Worm (Caenorhabditis elegans) whole organism, young adult: ENCODE data around the gene F54E7.9.
"Not testable (repeated sequence)": the region's sequence is repeated elsewhere in the genome, so short reads cannot be mapped to it uniquely, and the experiment has no call there.

Experiments
- B0019.2 ChIP-seq: fragments of 200-800 bp; sonication (Bioruptor generic); conservative IDR thresholded peaks from 2 replicates; pipeline ENCODE4 v1.3.6; 2022; ENCODE audit warnings: missing genetic modification reagents, missing genetic modification characterization, missing compliant biosample characterization
- C17E4.6 ChIP-seq: fragments of 200-800 bp; sonication (Bioruptor generic); IDR thresholded peaks from 2 replicates; pipeline ENCODE4 v1.3.6; 2022; ENCODE audit warnings: missing genetic modification reagents, missing genetic modification characterization, missing compliant biosample characterization
- D2030.7 ChIP-seq: fragments of 200-800 bp; sonication (Bioruptor generic); IDR thresholded peaks from 2 replicates; pipeline ENCODE4 v1.3.6; 2022; ENCODE audit warnings: missing genetic modification reagents, missing genetic modification characterization, missing compliant biosample characterization
- F33H1.4 ChIP-seq: fragments of 200-800 bp; sonication (Bioruptor generic); IDR thresholded peaks from 2 replicates; pipeline ENCODE4 v1.3.6; 2022; ENCODE audit warnings: missing genetic modification reagents, missing genetic modification characterization, missing compliant biosample characterization
- F39B2.1 ChIP-seq: fragments of 200-800 bp; sonication (Bioruptor generic); IDR thresholded peaks from 2 replicates; pipeline ENCODE4 v1.3.6; 2022; ENCODE audit warnings: missing genetic modification reagents, missing genetic modification characterization, missing compliant biosample characterization
- K11D2.4 ChIP-seq: fragments of 200-800 bp; sonication (Bioruptor generic); IDR thresholded peaks from 2 replicates; pipeline ENCODE4 v1.3.6; 2022; ENCODE audit warnings: missing genetic modification reagents, missing genetic modification characterization, missing compliant biosample characterization
- Y53G8AR.9 ChIP-seq: fragments of 200-800 bp; sonication (Bioruptor generic); conservative IDR thresholded peaks from 2 replicates; pipeline ENCODE4 v1.3.6; 2022; ENCODE audit warnings: missing genetic modification reagents, missing genetic modification characterization, missing compliant biosample characterization
- Y56A3A.18 ChIP-seq: fragments of 200-800 bp; sonication (Bioruptor generic); IDR thresholded peaks from 2 replicates; pipeline ENCODE4 v1.3.6; 2022; ENCODE audit warnings: missing genetic modification reagents, missing genetic modification characterization, missing compliant biosample characterization
- Y79H2A.3 ChIP-seq: fragments of 200-800 bp; sonication (Bioruptor generic); conservative IDR thresholded peaks from 2 replicates; pipeline ENCODE4 v1.3.6; 2022; ENCODE audit warnings: missing genetic modification reagents, missing genetic modification characterization, missing compliant biosample characterization
- Y95B8A.8 ChIP-seq: fragments of 200-800 bp; sonication (Bioruptor generic); IDR thresholded peaks from 2 replicates; pipeline ENCODE4 v1.3.6; 2022; ENCODE audit warnings: missing genetic modification reagents, missing genetic modification characterization, missing compliant biosample characterization
- aptf-2 ChIP-seq: fragments of 200-800 bp; sonication (Bioruptor generic); conservative IDR thresholded peaks from 2 replicates; pipeline ENCODE4 v1.3.6; 2022; ENCODE audit warnings: missing genetic modification reagents, missing genetic modification characterization, missing compliant biosample characterization
- attf-3 ChIP-seq: fragments of 200-800 bp; sonication (Bioruptor generic); conservative IDR thresholded peaks from 2 replicates; pipeline ENCODE4 v1.3.6; 2022; ENCODE audit warnings: missing genetic modification reagents, missing genetic modification characterization, missing compliant biosample characterization
- attf-6 ChIP-seq: fragments of 200-800 bp; sonication (Bioruptor generic); IDR thresholded peaks from 2 replicates; pipeline ENCODE4 v1.3.6; 2022; ENCODE audit warnings: missing genetic modification reagents, missing genetic modification characterization, missing compliant biosample characterization
- bed-2 ChIP-seq: fragments of 200-800 bp; sonication (Bioruptor generic); IDR thresholded peaks from 2 replicates; pipeline ENCODE4 v1.3.6; 2022; ENCODE audit warnings: missing genetic modification reagents, missing genetic modification characterization, missing compliant biosample characterization
- cebp-1 ChIP-seq, 2 experiments: fragments of 200-800 bp in 1 of 2; sonication (Bioruptor generic) in 1 of 2; sonication (generic microtip) in 1 of 2; IDR thresholded peaks in 1 of 2; optimal IDR thresholded peaks in 1 of 2; 2 replicates each; pipeline versions ENCODE4 v1.3.6 to Lab custom; 2017 to 2022; ENCODE audit warnings: missing compliant biosample characterization in 2 of 2, missing genetic modification characterization in 2 of 2, mild to moderate bottlenecking in 1 of 2, missing genetic modification reagents in 1 of 2, moderate library complexity in 1 of 2
- ceh-100 ChIP-seq: fragments of 200-800 bp; sonication (Bioruptor generic); IDR thresholded peaks from 2 replicates; pipeline ENCODE4 v1.3.6; 2022; ENCODE audit warnings: missing genetic modification reagents, missing genetic modification characterization, missing compliant biosample characterization
- ceh-40 ChIP-seq: fragments of 200-800 bp; sonication (Bioruptor generic); IDR thresholded peaks from 2 replicates; pipeline ENCODE4 v1.3.6; 2022; ENCODE audit warnings: missing genetic modification characterization, missing compliant biosample characterization
- ceh-91 ChIP-seq: fragments of 200-800 bp; sonication (Bioruptor generic); IDR thresholded peaks from 2 replicates; pipeline ENCODE4 v1.3.6; 2022; ENCODE audit warnings: missing genetic modification reagents, missing genetic modification characterization, missing compliant biosample characterization
- dox-1 ChIP-seq: fragments of 200-800 bp; sonication (Bioruptor generic); IDR thresholded peaks from 2 replicates; pipeline ENCODE4 v1.3.6; 2022; ENCODE audit warnings: missing genetic modification reagents, missing genetic modification characterization, missing compliant biosample characterization
- egrh-3 ChIP-seq: fragments of 200-800 bp; sonication (Bioruptor generic); IDR thresholded peaks from 2 replicates; pipeline ENCODE4 v1.3.6; 2022; ENCODE audit warnings: missing genetic modification reagents, missing genetic modification characterization, missing compliant biosample characterization
- ekl-4 ChIP-seq: fragments of 200-800 bp; sonication (Bioruptor generic); IDR thresholded peaks from 2 replicates; pipeline ENCODE4 v1.3.6; 2022; ENCODE audit warnings: missing genetic modification reagents, missing genetic modification characterization, missing compliant biosample characterization
- him-1 ChIP-seq: sonication (generic microtip); optimal IDR thresholded peaks from 2 replicates; lab custom pipeline; 2016; ENCODE audit warnings: missing genotype, missing genetic modification reagents, missing genetic modification characterization, missing compliant biosample characterization
- hmg-1.2 ChIP-seq: fragments of 200-800 bp; sonication (Bioruptor generic); IDR thresholded peaks from 2 replicates; pipeline ENCODE4 v1.3.6; 2022; ENCODE audit warnings: missing genetic modification reagents, missing genetic modification characterization, missing compliant biosample characterization
- hmg-20 ChIP-seq: fragments of 200-800 bp; sonication (Bioruptor generic); IDR thresholded peaks from 2 replicates; pipeline ENCODE4 v1.3.6; 2022; ENCODE audit warnings: missing genetic modification reagents, missing genetic modification characterization, missing compliant biosample characterization
- hsf-1 ChIP-seq: fragments of 200-800 bp; sonication (Bioruptor generic); IDR thresholded peaks from 2 replicates; pipeline ENCODE4 v1.3.6; 2022; ENCODE audit warnings: missing genetic modification reagents, missing genetic modification characterization, missing compliant biosample characterization
- let-526 ChIP-seq: fragments of 200-800 bp; sonication (Bioruptor generic); IDR thresholded peaks from 2 replicates; pipeline ENCODE4 v1.3.6; 2022; ENCODE audit warnings: missing genetic modification reagents, missing genetic modification characterization, missing compliant biosample characterization
- lin-26 ChIP-seq: fragments of 200-800 bp; sonication (Bioruptor generic); IDR thresholded peaks from 2 replicates; pipeline ENCODE4 v1.3.6; 2022; ENCODE audit warnings: missing genetic modification reagents, missing genetic modification characterization, missing compliant biosample characterization
- lin-54 ChIP-seq: fragments of 200-800 bp; sonication (Bioruptor generic); optimal IDR thresholded peaks from 2 replicates; lab custom pipeline; 2018; ENCODE audit warnings: mild to moderate bottlenecking, missing genetic modification characterization, missing compliant biosample characterization
- lir-1 ChIP-seq: fragments of 200-800 bp; sonication (Bioruptor generic); conservative IDR thresholded peaks from 2 replicates; pipeline ENCODE4 v1.3.6; 2022; ENCODE audit warnings: missing genetic modification reagents, missing genetic modification characterization, missing compliant biosample characterization
- lsl-1 ChIP-seq: fragments of 200-800 bp; sonication (Bioruptor generic); optimal IDR thresholded peaks from 2 replicates; lab custom pipeline; 2018; ENCODE audit warnings: mild to moderate bottlenecking, missing genetic modification characterization, moderate library complexity, missing compliant biosample characterization
- madf-3 ChIP-seq: fragments of 200-800 bp; sonication (Bioruptor generic); IDR thresholded peaks from 2 replicates; pipeline ENCODE4 v1.3.6; 2022; ENCODE audit warnings: missing genetic modification reagents, missing genetic modification characterization, missing compliant biosample characterization
- madf-6 ChIP-seq: fragments of 200-800 bp; sonication (Bioruptor generic); IDR thresholded peaks from 2 replicates; pipeline ENCODE4 v1.3.6; 2022; ENCODE audit warnings: missing genetic modification reagents, missing genetic modification characterization, missing compliant biosample characterization
- madf-8 ChIP-seq: fragments of 200-800 bp; sonication (Bioruptor generic); conservative IDR thresholded peaks from 2 replicates; pipeline ENCODE4 v1.3.6; 2022; ENCODE audit warnings: missing genetic modification reagents, missing genetic modification characterization, missing compliant biosample characterization
- mcd-1 ChIP-seq: fragments of 200-800 bp; sonication (Bioruptor generic); IDR thresholded peaks from 2 replicates; pipeline ENCODE4 v1.3.6; 2022; ENCODE audit warnings: missing genetic modification reagents, missing genetic modification characterization, missing compliant biosample characterization
- nfyb-1 ChIP-seq: fragments of 200-800 bp; sonication (Bioruptor generic); IDR thresholded peaks from 2 replicates; pipeline ENCODE4 v1.3.6; 2022; ENCODE audit warnings: missing genetic modification reagents, missing genetic modification characterization, missing compliant biosample characterization
- pbrm-1 ChIP-seq: fragments of 200-800 bp; sonication (Bioruptor generic); IDR thresholded peaks from 2 replicates; pipeline ENCODE4 v1.3.6; 2022; ENCODE audit warnings: missing genetic modification reagents, missing genetic modification characterization, missing compliant biosample characterization
- rcor-1 ChIP-seq: fragments of 200-800 bp; sonication (Bioruptor generic); IDR thresholded peaks from 2 replicates; pipeline ENCODE4 v1.3.6; 2022; ENCODE audit warnings: missing genetic modification reagents, missing genetic modification characterization, missing compliant biosample characterization
- snpc-1.1 ChIP-seq: sonication (generic microtip); optimal IDR thresholded peaks from 2 replicates; lab custom pipeline; 2017; ENCODE audit warnings: missing genetic modification characterization, mild to moderate bottlenecking, missing compliant biosample characterization, antibody characterized with exemption, moderate library complexity, missing genotype, missing genetic modification reagents; ENCODE audit not compliant: insufficient read depth
- snpc-4 ChIP-seq, 5 experiments: fragments of 150-350 bp in 1 of 5; sonication (generic microtip) in 4 of 5; optimal IDR thresholded peaks; 2 replicates each; lab custom pipeline; 2014 to 2018; ENCODE audit warnings: missing genetic modification characterization in 5 of 5, missing biosample characterization in 3 of 5, antibody characterized with exemption in 2 of 5, mild to moderate bottlenecking in 2 of 5, missing compliant biosample characterization in 2 of 5, missing genotype in 2 of 5, moderate library complexity in 2 of 5, missing genetic modification reagents in 1 of 5
- tbp1 ChIP-seq: fragments of 200-800 bp; sonication (Bioruptor generic); optimal IDR thresholded peaks from 2 replicates; lab custom pipeline; 2018; ENCODE audit warnings: mild to moderate bottlenecking, missing genetic modification characterization, missing compliant biosample characterization
- zfh-2 ChIP-seq: fragments of 200-800 bp; sonication (Bioruptor generic); conservative IDR thresholded peaks from 2 replicates; pipeline ENCODE4 v1.3.6; 2022; ENCODE audit warnings: missing genetic modification reagents, missing genetic modification characterization, missing compliant biosample characterization
- ztf-25 ChIP-seq: fragments of 200-800 bp; sonication (Bioruptor generic); IDR thresholded peaks from 2 replicates; pipeline ENCODE4 v1.3.6; 2022; ENCODE audit warnings: missing genetic modification reagents, missing genetic modification characterization, missing compliant biosample characterization
- ztf-28 ChIP-seq: fragments of 200-800 bp; sonication (Bioruptor generic); IDR thresholded peaks from 2 replicates; pipeline ENCODE4 v1.3.6; 2022; ENCODE audit warnings: missing genetic modification reagents, missing genetic modification characterization, missing compliant biosample characterization

Gene F54E7.9

DNA sequence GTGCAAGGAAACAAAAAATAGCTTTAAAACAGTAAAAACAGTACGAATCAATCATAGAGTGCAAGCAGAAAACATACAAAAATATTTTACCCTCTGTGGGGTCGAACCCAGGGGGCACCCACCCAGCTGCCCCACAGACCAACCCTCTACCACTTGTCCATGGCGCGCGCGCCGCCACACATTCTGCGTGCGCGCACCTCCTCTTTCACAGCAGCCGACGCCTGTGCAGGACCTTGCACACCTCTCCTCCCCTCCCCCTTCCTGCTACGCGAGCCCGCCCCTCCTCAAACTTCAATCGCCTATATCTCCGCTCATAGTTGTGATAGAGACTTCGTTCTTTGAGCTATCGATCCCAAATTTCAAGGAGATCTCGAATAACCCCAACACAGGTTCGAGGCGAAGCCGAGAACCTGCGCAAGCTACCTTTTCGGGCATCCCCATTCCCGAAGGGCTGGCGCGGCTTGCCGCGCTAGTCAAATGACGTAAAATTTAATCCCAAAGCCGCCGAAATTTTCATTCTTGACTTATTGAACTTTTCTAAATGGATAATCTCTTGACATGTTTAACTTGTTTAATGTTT is 40.3 kb downstream of the F54E7.9 start:
- TF ChIP-seq Y79H2A.3 (GFP tag; lab: Robert Waterston, UW) = peak; percentile 85
- TF ChIP-seq bed-2 (GFP tag; lab: Robert Waterston, UW) = peak; percentile 73; the same call in 1 of the 2 replicates
- TF ChIP-seq aptf-2 = peak; percentile 64; the same call in 1 of the 2 replicates
- peak; percentile 100 for TF ChIP-seq pbrm-1
- peak; percentile 81 for TF ChIP-seq hsf-1 (GFP tag; lab: Robert Waterston, UW)
- TF ChIP-seq Y53G8AR.9 = peak; percentile 87
- peak; percentile 95 for TF ChIP-seq madf-6 (GFP tag; lab: Robert Waterston, UW)
- peak; percentile 73 for TF ChIP-seq ceh-100
- peak; percentile 23 for TF ChIP-seq snpc-4 (GFP tag; optimal IDR thresholded peaks at IDR 0.05; lab: Kevin White, UChicago)
- TF ChIP-seq snpc-4 (tag; optimal IDR thresholded peaks at IDR 0.05; lab: Kevin White, UChicago) = peak in 3 of 4 experiments; percentile 67 to 92 (median 81)
- peak; percentile 91; the same call in 1 of the 2 replicates for TF ChIP-seq F39B2.1 (GFP tag; lab: Robert Waterston, UW)
- TF ChIP-seq ceh-40 (GFP tag; lab: Robert Waterston, UW) = peak; percentile 77; the same call in 1 of the 2 replicates
- TF ChIP-seq dox-1 (GFP tag; lab: Robert Waterston, UW) = peak; percentile 96
- peak; percentile 83 for TF ChIP-seq B0019.2 (GFP tag; lab: Robert Waterston, UW)
- peak; percentile 67 for TF ChIP-seq zfh-2
- peak; percentile 100 for TF ChIP-seq egrh-3 (GFP tag; lab: Robert Waterston, UW)
- TF ChIP-seq ztf-25 (GFP tag; lab: Robert Waterston, UW) = peak; percentile 71; the same call in 1 of the 2 replicates
- peak; percentile 87 for TF ChIP-seq F33H1.4
- TF ChIP-seq tbp1 (GFP tag; lab: Kevin White, UChicago) = peak; percentile 72
- peak; percentile 85 for TF ChIP-seq C17E4.6 (GFP tag; lab: Robert Waterston, UW)
- peak; percentile 53 for TF ChIP-seq lsl-1 (GFP tag; lab: Kevin White, UChicago)
- TF ChIP-seq let-526 (GFP tag; lab: Robert Waterston, UW) = 0 out of 2 replicates have a peak, but pooled peaks have one; percentile 40
- peak; percentile 64 for TF ChIP-seq hmg-1.2 (GFP tag; lab: Robert Waterston, UW)
- peak; percentile 63 for TF ChIP-seq K11D2.4
- TF ChIP-seq attf-6 (GFP tag; lab: Robert Waterston, UW) = peak; percentile 90
- peak; percentile 91 for TF ChIP-seq ekl-4
- peak; percentile 30 for TF ChIP-seq lin-54
- TF ChIP-seq attf-3 (GFP tag; lab: Robert Waterston, UW) = peak; percentile 79
- TF ChIP-seq mcd-1 (GFP tag; lab: Robert Waterston, UW) = peak; percentile 90
- peak; percentile 93 for TF ChIP-seq rcor-1 (GFP tag; lab: Robert Waterston, UW)
- TF ChIP-seq lin-26 (GFP tag; lab: Robert Waterston, UW) = peak; percentile 86
- TF ChIP-seq ceh-91 = peak; percentile 82
- TF ChIP-seq nfyb-1 (GFP tag; lab: Robert Waterston, UW) = peak; percentile 90
- TF ChIP-seq ztf-28 (GFP tag; lab: Robert Waterston, UW) = peak; percentile 81
- TF ChIP-seq madf-8 (GFP tag; lab: Robert Waterston, UW) = peak; percentile 91
- TF ChIP-seq snpc-1.1 = peak; percentile 68
- TF ChIP-seq lir-1 = peak; percentile 50; the same call in 1 of the 2 replicates
- peak; percentile 98 for TF ChIP-seq D2030.7 (GFP tag; lab: Robert Waterston, UW)
- TF ChIP-seq Y95B8A.8 (GFP tag; lab: Robert Waterston, UW) = peak; percentile 91
- 0 out of 2 replicates have a peak, but pooled peaks have one; percentile 40 for TF ChIP-seq madf-3 (GFP tag; lab: Robert Waterston, UW)
- TF ChIP-seq him-1 = peak; percentile 56
- peak; percentile 95; the same call in 1 of the 2 replicates for TF ChIP-seq Y56A3A.18 (GFP tag; lab: Robert Waterston, UW)
- TF ChIP-seq hmg-20 (GFP tag; lab: Robert Waterston, UW) = peak; percentile 37; the same call in 1 of the 2 replicates
- TF ChIP-seq cebp-1 (GFP tag; IDR thresholded peaks at IDR 0.05; lab: Robert Waterston, UW) = 0 out of 2 replicates have a peak, but pooled peaks have one; percentile 10
- not testable (repeated sequence) for TF ChIP-seq cebp-1 (tag; optimal IDR thresholded peaks at IDR 0.05; lab: Kevin White, UChicago)
